Fruit fly (Drosophila melanogaster): ENCODE measurements around the gene CG14073.

The CG14073 gene

DNA sequence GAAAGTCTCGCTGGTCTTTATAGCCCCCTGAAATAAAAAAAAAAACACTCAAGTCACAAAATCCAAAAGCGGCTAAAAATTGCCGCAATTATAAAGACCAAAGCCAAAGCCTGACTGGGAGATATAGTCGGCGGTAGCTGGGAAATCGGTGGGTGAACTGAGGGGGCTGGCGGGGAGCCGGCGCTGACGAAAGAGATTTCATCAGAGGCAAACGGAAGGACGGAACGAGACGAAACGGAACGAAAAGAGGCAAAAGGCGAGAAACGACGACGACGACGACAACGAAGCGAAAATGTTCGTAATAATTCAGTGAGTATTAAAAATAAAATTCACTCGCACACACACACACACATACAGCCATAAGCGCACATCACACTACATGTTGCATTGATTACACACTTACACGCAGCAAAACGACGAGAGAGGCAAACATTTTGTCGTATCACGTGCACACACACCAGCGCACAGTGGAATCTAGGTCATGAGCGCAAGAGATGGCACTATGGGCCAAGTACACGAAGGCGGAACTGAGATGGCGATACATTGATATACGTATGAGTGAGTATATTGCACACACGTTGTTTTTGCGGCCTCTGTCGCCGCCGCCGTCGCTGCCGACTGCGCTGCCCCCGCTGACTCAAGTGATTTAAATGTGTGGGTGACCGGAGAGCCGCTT, 61.4 kb downstream of the CG14073 start (continued):
- no peak for TF ChIP-seq CG9817 (tag; optimal IDR thresholded peaks at IDR 0.05)
- 0 out of 4 replicates have a peak, but pooled peaks have one; percentile 37 for TF ChIP-seq Dll (GFP tag; IDR thresholded peaks at IDR 0.05; ENCODE audit: partially characterized antibody)
- TF ChIP-seq Blimp-1 (GFP tag; optimal IDR thresholded peaks at IDR 0.05), result peak; percentile 97
- peak; percentile 50; the same call in 1 of the 2 replicates for TF ChIP-seq CG4360 (GFP tag; IDR thresholded peaks at IDR 0.05)
- peak; percentile 47; the same call in 1 of the 2 replicates for TF ChIP-seq sob (GFP tag; IDR thresholded peaks at IDR 0.05)
- no peak for TF ChIP-seq salm (tag; optimal IDR thresholded peaks at IDR 0.05)
- peak; percentile 31 for TF ChIP-seq CG4328 (GFP tag; optimal IDR thresholded peaks at IDR 0.05)
- TF ChIP-seq rib (GFP tag; IDR thresholded peaks at IDR 0.05), result peak; percentile 90; the same call in 1 of the 2 replicates
- peak; percentile 62; the same call in 1 of the 3 replicates for TF ChIP-seq CG34422 (GFP tag; IDR thresholded peaks at IDR 0.05)
- TF ChIP-seq gro (GFP tag; optimal IDR thresholded peaks at IDR 0.05), result peak; percentile 22
- no peak for TF ChIP-seq Rfx (GFP tag; IDR thresholded peaks at IDR 0.05)
- TF ChIP-seq HmgZ (tag; optimal IDR thresholded peaks at IDR 0.05), result peak; percentile 73
- TF ChIP-seq gcm2 (GFP tag; optimal IDR thresholded peaks at IDR 0.05), result peak; percentile 20
- peak; percentile 81 for TF ChIP-seq sug (tag; optimal IDR thresholded peaks at IDR 0.05)
- TF ChIP-seq CG14014 (GFP tag; IDR thresholded peaks at IDR 0.05), result peak; percentile 24; the same call in 1 of the 2 replicates
- no peak for TF ChIP-seq HLH54F (GFP tag; optimal IDR thresholded peaks at IDR 0.05)
- TF ChIP-seq Jarid2 (GFP tag; optimal IDR thresholded peaks at IDR 0.05), result peak; percentile 43
- TF ChIP-seq CG10543 (GFP tag; optimal IDR thresholded peaks at IDR 0.05), result peak; percentile 76
- no peak for TF ChIP-seq CG10147 (GFP tag; optimal IDR thresholded peaks at IDR 0.05)
- no peak for TF ChIP-seq dysf (GFP tag; IDR thresholded peaks at IDR 0.05)
- peak; percentile 29; the same call in 1 of the 2 replicates for TF ChIP-seq bowl (GFP tag; IDR thresholded peaks at IDR 0.05)
- TF ChIP-seq CG12071 (GFP tag; optimal IDR thresholded peaks at IDR 0.05), result peak; percentile 20
- TF ChIP-seq nerfin-1 (tag; optimal IDR thresholded peaks at IDR 0.05), result no peak
- TF ChIP-seq CG1832 (GFP tag; optimal IDR thresholded peaks at IDR 0.05), result peak; percentile 78
- no peak for TF ChIP-seq inv (GFP tag; IDR thresholded peaks at IDR 0.05; ENCODE audit: partially characterized antibody)
- peak; percentile 68 for TF ChIP-seq sens (GFP tag)
- TF ChIP-seq Pdp1 (GFP tag; optimal IDR thresholded peaks at IDR 0.05), result peak in 1 of 2 experiments; percentile 79
- peak; percentile 38 for TF ChIP-seq Hmr (GFP tag; optimal IDR thresholded peaks at IDR 0.05)
- peak; percentile 14 for TF ChIP-seq unpg (GFP tag; optimal IDR thresholded peaks at IDR 0.05)
- TF ChIP-seq tx (GFP tag; optimal IDR thresholded peaks at IDR 0.05), result no peak
- TF ChIP-seq Camta (GFP tag; optimal IDR thresholded peaks at IDR 0.05), result no peak
- TF ChIP-seq Adf1 (GFP tag; IDR thresholded peaks at IDR 0.05), result peak; percentile 100
- TF ChIP-seq CG7987 (GFP tag; optimal IDR thresholded peaks at IDR 0.05), result peak; percentile 90
- peak; percentile 48 for TF ChIP-seq ERR (GFP tag; optimal IDR thresholded peaks at IDR 0.05)
- no peak for TF ChIP-seq ind (GFP tag; optimal IDR thresholded peaks at IDR 0.05)
- TF ChIP-seq Hr3 (GFP tag; optimal IDR thresholded peaks at IDR 0.05), result peak; percentile 98
- 0 out of 3 replicates have a peak, but pooled peaks have one; percentile 12 for TF ChIP-seq CG11695 (GFP tag; IDR thresholded peaks at IDR 0.05)
- TF ChIP-seq CG17186 (GFP tag; optimal IDR thresholded peaks at IDR 0.05), result peak; percentile 21
- 0 out of 2 replicates have a peak, but pooled peaks have one; percentile 14 for TF ChIP-seq CG32772 (GFP tag; IDR thresholded peaks at IDR 0.05)
- TF ChIP-seq Med (GFP tag), result peak; percentile 85
- no peak for TF ChIP-seq Bteb2 (GFP tag; optimal IDR thresholded peaks at IDR 0.05)
- TF ChIP-seq CG8478 (optimal IDR thresholded peaks at IDR 0.05), result peak; percentile 99
- TF ChIP-seq pho (GFP tag; optimal IDR thresholded peaks at IDR 0.05), result peak; percentile 12
- TF ChIP-seq HmgD (GFP tag; optimal IDR thresholded peaks at IDR 0.05), result peak; percentile 32
- no peak for TF ChIP-seq MTF-1 (GFP tag; optimal IDR thresholded peaks at IDR 0.05; ENCODE audit: borderline replicate concordance)
- no peak for TF ChIP-seq hkb (optimal IDR thresholded peaks at IDR 0.05)
- peak; percentile 7 for TF ChIP-seq hkb (GFP tag; IDR thresholded peaks at IDR 0.05)
- peak; percentile 98 for TF ChIP-seq abd-A (tag; optimal IDR thresholded peaks at IDR 0.05)
- TF ChIP-seq Drgx (GFP tag; IDR thresholded peaks at IDR 0.05), result peak; percentile 69
- peak; percentile 40 for TF ChIP-seq HLHmδ (GFP tag; optimal IDR thresholded peaks at IDR 0.05)

Data from whole organism, embryonic.